Worm (Caenorhabditis elegans): ENCODE data around the gene fbxb-99.
A peak's percentile ranks its signal among the peaks of the same experiment; 100 is the strongest.

Gene fbxb-99

ce11 chrII:3787151-3787550, 6.1 kb downstream of the fbxb-99 start, which contains the start of gene T24E12.13:
Gene T24E12.13 (plus strand): TSS chrII:3787451.
- TF ChIP-seq ceh-22 (tag; optimal IDR thresholded peaks at IDR 0.05) = no peak
- no peak for TF ChIP-seq lim-6 (tag; optimal IDR thresholded peaks at IDR 0.05)
- no peak for TF ChIP-seq gmeb-2 (tag; optimal IDR thresholded peaks at IDR 0.05)
- TF ChIP-seq ceh-14 (tag; optimal IDR thresholded peaks at IDR 0.05) = no peak
- no peak for TF ChIP-seq T23F11.4 (GFP tag; optimal IDR thresholded peaks at IDR 0.05)
- TF ChIP-seq unc-86 (tag; optimal IDR thresholded peaks at IDR 0.05) = no peak
- TF ChIP-seq K02D7.2 (tag; optimal IDR thresholded peaks at IDR 0.05) = no peak
- no peak for TF ChIP-seq rnt-1 (tag; optimal IDR thresholded peaks at IDR 0.05)
- no peak for TF ChIP-seq ref-2 (tag; optimal IDR thresholded peaks at IDR 0.05)
- TF ChIP-seq hlh-13 (GFP tag; optimal IDR thresholded peaks at IDR 0.05) = no peak
- no peak for TF ChIP-seq tbx-7 (tag; optimal IDR thresholded peaks at IDR 0.05)
- TF ChIP-seq ceh-6 (GFP tag; optimal IDR thresholded peaks at IDR 0.05) = no peak
- no peak for TF ChIP-seq hlh-6 (tag; optimal IDR thresholded peaks at IDR 0.05)
- TF ChIP-seq sdc-2 (tag; optimal IDR thresholded peaks at IDR 0.05) = no peak
- no peak for TF ChIP-seq elt-2 (tag; optimal IDR thresholded peaks at IDR 0.05)
- no peak for TF ChIP-seq fkh-10 (GFP tag; optimal IDR thresholded peaks at IDR 0.05)
- no peak for TF ChIP-seq nhr-232 (tag; optimal IDR thresholded peaks at IDR 0.05)

- TF ChIP-seq ceh-14 (tag; optimal IDR thresholded peaks at IDR 0.05) (no peak), pax-1 (tag; optimal IDR thresholded peaks at IDR 0.05) (no peak), hlh-15 (tag; optimal IDR thresholded peaks at IDR 0.05) (no peak), elt-2 (tag; optimal IDR thresholded peaks at IDR 0.05) (peak; percentile 99), ceh-9 (tag; optimal IDR thresholded peaks at IDR 0.05) (no peak), ceh-30 (tag; optimal IDR thresholded peaks at IDR 0.05) (no peak), tbx-7 (tag; optimal IDR thresholded peaks at IDR 0.05) (no peak), fkh-6 (tag; optimal IDR thresholded peaks at IDR 0.05) (no peak), pqm-1 (tag; optimal IDR thresholded peaks at IDR 0.05) (peak; percentile 53), ceh-34 (tag; optimal IDR thresholded peaks at IDR 0.05) (no peak), Y22D7AL.16 (tag; optimal IDR thresholded peaks at IDR 0.05) (no peak)
Observed at ce11 chrII:3786538-3786937, 6.7 kb downstream of the fbxb-99 start.

- TF ChIP-seq rnt-1 (tag; optimal IDR thresholded peaks at IDR 0.05) (no peak), sdc-2 (tag; optimal IDR thresholded peaks at IDR 0.05) (no peak), tbx-7 (tag; optimal IDR thresholded peaks at IDR 0.05) (no peak), ceh-2 (tag; optimal IDR thresholded peaks at IDR 0.05) (no peak), K02D7.2 (tag; optimal IDR thresholded peaks at IDR 0.05) (no peak), pros-1 (tag; optimal IDR thresholded peaks at IDR 0.05) (no peak), elt-2 (tag; optimal IDR thresholded peaks at IDR 0.05) (no peak), unc-86 (tag; optimal IDR thresholded peaks at IDR 0.05) (no peak), C08G9.2 (tag; optimal IDR thresholded peaks at IDR 0.05) (no peak)
Observed at ce11 chrII:3785756-3786155, 7.5 kb downstream of the fbxb-99 start.

- no peak for TF ChIP-seq che-1 (tag; optimal IDR thresholded peaks at IDR 0.05)
- TF ChIP-seq unc-42 (tag; optimal IDR thresholded peaks at IDR 0.05) = no peak
- TF ChIP-seq C38D4.7 (GFP tag; optimal IDR thresholded peaks at IDR 0.05) = no peak
- TF ChIP-seq ztf-16 (tag; optimal IDR thresholded peaks at IDR 0.05) = no peak
- TF ChIP-seq nfya-1 (tag; optimal IDR thresholded peaks at IDR 0.05) = no peak
- no peak for TF ChIP-seq ceh-22 (tag; optimal IDR thresholded peaks at IDR 0.05)
- no peak for TF ChIP-seq pag-3 (tag; optimal IDR thresholded peaks at IDR 0.05; ENCODE audit: borderline replicate concordance)
- no peak for TF ChIP-seq ceh-19 (GFP tag; optimal IDR thresholded peaks at IDR 0.05)
- no peak for TF ChIP-seq sox-4 (tag; optimal IDR thresholded peaks at IDR 0.05)
Observed at ce11 chrII:3785257-3785656, 8.0 kb downstream of the fbxb-99 start, which contains the start of gene T24E12.1. Gene T24E12.1 (plus strand): TSS chrII:3785557.

Data from whole organism, late embryonic.